Fruit fly (Drosophila melanogaster) whole organism, embryonic: Measurements from ENCODE around the gene Pex11c.

Experiments used
- ATbp ChIP-seq: fragments of 200-800 bp; sonication (Bioruptor generic); optimal IDR thresholded peaks from 2 replicates; lab custom pipeline; 2017; ENCODE audit warnings: missing biosample characterization, mild to moderate bottlenecking, missing genetic modification characterization, missing genetic modification reagents
- B-H1 ChIP-seq: fragments of 200-800 bp; sonication (Bioruptor generic); IDR thresholded peaks from 3 replicates; pipeline ENCODE4 v1.3.6; 2022; ENCODE audit warnings: missing biosample characterization, missing genetic modification characterization
- CG11085 ChIP-seq: fragments of 200-800 bp; sonication (Bioruptor generic); IDR thresholded peaks from 2 replicates; pipeline ENCODE4 v1.3.6; 2022; ENCODE audit warnings: missing biosample characterization, missing genetic modification characterization
- CG11723 ChIP-seq: fragments of 200-800 bp; sonication (Bioruptor generic); optimal IDR thresholded peaks from 2 replicates; lab custom pipeline; 2017; ENCODE audit warnings: missing biosample characterization, mild to moderate bottlenecking, missing genetic modification characterization
- CG1233 ChIP-seq: fragments of 200-800 bp; sonication (Bioruptor generic); optimal IDR thresholded peaks from 4 replicates; lab custom pipeline; 2018; ENCODE audit warnings: missing biosample characterization, mild to moderate bottlenecking, missing genetic modification characterization
- CG12391 ChIP-seq: fragments of 200-800 bp; sonication (Bioruptor generic); optimal IDR thresholded peaks from 3 replicates; lab custom pipeline; 2018; ENCODE audit warnings: missing biosample characterization, mild to moderate bottlenecking, missing genetic modification characterization, moderate library complexity
- CG14014 ChIP-seq: fragments of 200-800 bp; sonication (Bioruptor generic); IDR thresholded peaks from 2 replicates; pipeline ENCODE4 v1.3.6; 2022; ENCODE audit warnings: missing biosample characterization, missing genetic modification characterization
- CG15269 ChIP-seq: fragments of 200-800 bp; sonication (Bioruptor generic); optimal IDR thresholded peaks from 2 replicates; lab custom pipeline; 2018; ENCODE audit warnings: missing biosample characterization, mild to moderate bottlenecking, missing genetic modification characterization, moderate library complexity
- CG1602 ChIP-seq: fragments of 200-800 bp; sonication (Bioruptor generic); optimal IDR thresholded peaks from 3 replicates; lab custom pipeline; 2016; ENCODE audit warnings: missing biosample characterization, missing genetic modification characterization
- CG16779 ChIP-seq: fragments of 200-800 bp; sonication (Bioruptor generic); IDR thresholded peaks from 2 replicates; pipeline ENCODE4 v1.3.6; 2022; ENCODE audit warnings: missing biosample characterization, missing genetic modification characterization
- CG16863 ChIP-seq: fragments of 200-800 bp; sonication (Bioruptor generic); optimal IDR thresholded peaks from 3 replicates; lab custom pipeline; 2016; ENCODE audit warnings: missing biosample characterization, missing genetic modification characterization
- CG18476 ChIP-seq: fragments of 200-800 bp; sonication (Bioruptor generic); optimal IDR thresholded peaks from 2 replicates; lab custom pipeline; 2016; ENCODE audit warnings: missing biosample characterization, mild to moderate bottlenecking, missing genetic modification characterization
- CG2120 ChIP-seq: fragments of 200-800 bp; sonication (Bioruptor generic); optimal IDR thresholded peaks from 3 replicates; lab custom pipeline; 2016; ENCODE audit warnings: missing biosample characterization, missing genetic modification characterization
- CG2202 ChIP-seq: fragments of 200-800 bp; sonication (Bioruptor generic); optimal IDR thresholded peaks from 2 replicates; lab custom pipeline; 2018; ENCODE audit warnings: missing biosample characterization, mild to moderate bottlenecking, missing genetic modification characterization
- CG32767 ChIP-seq: fragments of 200-800 bp; sonication (Bioruptor generic); IDR thresholded peaks from 2 replicates; pipeline ENCODE4 v1.3.6; 2022; ENCODE audit warnings: missing biosample characterization, missing genetic modification characterization
- CG32772 ChIP-seq: fragments of 200-800 bp; sonication (Bioruptor generic); IDR thresholded peaks from 2 replicates; pipeline ENCODE4 v1.3.6; 2022; ENCODE audit warnings: missing biosample characterization, missing genetic modification characterization
- CG33213 ChIP-seq: fragments of 200-800 bp; sonication (Bioruptor generic); optimal IDR thresholded peaks from 3 replicates; lab custom pipeline; 2016; ENCODE audit warnings: missing biosample characterization, missing genetic modification characterization
- CG8359 ChIP-seq: fragments of 200-800 bp; sonication (Bioruptor generic); optimal IDR thresholded peaks from 2 replicates; lab custom pipeline; 2017; ENCODE audit warnings: missing biosample characterization, mild to moderate bottlenecking, missing genetic modification characterization, borderline replicate concordance
- CG9437 ChIP-seq: fragments of 200-800 bp; sonication (Bioruptor generic); optimal IDR thresholded peaks from 2 replicates; lab custom pipeline; 2018; ENCODE audit warnings: missing biosample characterization, mild to moderate bottlenecking, missing genetic modification characterization
- Chrac-16 ChIP-seq: fragments of 200-800 bp; sonication (Bioruptor generic); optimal IDR thresholded peaks from 3 replicates; lab custom pipeline; 2016; ENCODE audit warnings: missing biosample characterization, missing genetic modification characterization
- H2.0 ChIP-seq: fragments of 200-800 bp; sonication (Bioruptor generic); IDR thresholded peaks from 2 replicates; pipeline ENCODE4 v1.3.6; 2022; ENCODE audit warnings: missing biosample characterization, missing genetic modification characterization
- Hmx ChIP-seq: fragments of 200-800 bp; sonication (Bioruptor generic); optimal IDR thresholded peaks from 2 replicates; lab custom pipeline; 2016; ENCODE audit warnings: missing biosample characterization, missing genetic modification characterization
- NfI ChIP-seq: fragments of 200-800 bp; sonication (Bioruptor generic); optimal IDR thresholded peaks from 3 replicates; lab custom pipeline; 2018; ENCODE audit warnings: missing biosample characterization, mild to moderate bottlenecking, missing genetic modification characterization, moderate library complexity
- Opbp ChIP-seq: fragments of 200-800 bp; sonication (Bioruptor generic); IDR thresholded peaks from 3 replicates; pipeline ENCODE4 v1.3.6; 2022; ENCODE audit warnings: missing biosample characterization, missing genetic modification characterization; ENCODE audit not compliant: partially characterized antibody
- PHDP ChIP-seq: fragments of 200-800 bp; sonication (Bioruptor generic); optimal IDR thresholded peaks from 3 replicates; lab custom pipeline; 2018; ENCODE audit warnings: missing biosample characterization, mild to moderate bottlenecking, missing genetic modification characterization, moderate library complexity
- Sox102F ChIP-seq: fragments of 200-800 bp; sonication (Bioruptor generic); optimal IDR thresholded peaks from 2 replicates; lab custom pipeline; 2018; ENCODE audit warnings: missing biosample characterization, mild to moderate bottlenecking, missing genetic modification characterization, moderate library complexity
- TFAM ChIP-seq: fragments of 200-800 bp; sonication (Bioruptor generic); optimal IDR thresholded peaks from 2 replicates; lab custom pipeline; 2017; ENCODE audit warnings: missing biosample characterization, missing genetic modification characterization, inconsistent platforms
- Taf1 ChIP-seq: fragments of 200-800 bp; sonication (Bioruptor generic); IDR thresholded peaks from 2 replicates; pipeline ENCODE4 v1.3.6; 2022; ENCODE audit warnings: missing biosample characterization, missing genetic modification characterization
- Vsx1 ChIP-seq: fragments of 200-800 bp; sonication (Bioruptor generic); optimal IDR thresholded peaks from 2 replicates; lab custom pipeline; 2017; ENCODE audit warnings: missing biosample characterization, mild to moderate bottlenecking, missing genetic modification characterization, missing genetic modification reagents
- ab ChIP-seq: fragments of 200-800 bp; sonication (Bioruptor generic); optimal IDR thresholded peaks from 2 replicates; lab custom pipeline; 2016; ENCODE audit warnings: missing biosample characterization, missing genetic modification characterization
- ap ChIP-seq: fragments of 200-800 bp; sonication (Bioruptor generic); IDR thresholded peaks from 2 replicates; pipeline ENCODE4 v1.3.6; 2022; ENCODE audit warnings: missing biosample characterization, missing genetic modification characterization
- bsh ChIP-seq, 2 experiments: fragments of 200-800 bp; sonication (Bioruptor generic); optimal IDR thresholded peaks; 2 replicates each; lab custom pipeline; 2017 to 2018; ENCODE audit warnings: mild to moderate bottlenecking in 2 of 2, missing biosample characterization in 2 of 2, missing genetic modification characterization in 2 of 2, moderate library complexity in 1 of 2
- dimm ChIP-seq: fragments of 200-800 bp; sonication (Bioruptor generic); IDR thresholded peaks from 2 replicates; pipeline ENCODE4 v1.3.6; 2022; ENCODE audit warnings: missing biosample characterization, missing genetic modification characterization
- exex ChIP-seq: fragments of 200-800 bp; sonication (Bioruptor generic); optimal IDR thresholded peaks from 4 replicates; lab custom pipeline; 2018; ENCODE audit warnings: missing biosample characterization, mild to moderate bottlenecking, missing genetic modification characterization, moderate library complexity
- grn ChIP-seq: fragments of 200-800 bp; sonication (Bioruptor generic); optimal IDR thresholded peaks from 3 replicates; lab custom pipeline; 2017; ENCODE audit warnings: missing biosample characterization, missing genetic modification characterization
- lilli ChIP-seq: fragments of 200-800 bp; sonication (Bioruptor generic); optimal IDR thresholded peaks from 3 replicates; lab custom pipeline; 2016; ENCODE audit warnings: missing biosample characterization, missing genetic modification characterization
- lola ChIP-seq, 3 experiments: fragments of >200 bp in 2 of 3; fragments of 200-800 bp in 1 of 3; sonication (Bioruptor generic) in 1 of 3; optimal IDR thresholded peaks; 2 replicates each; lab custom pipeline; 2017 to 2019; ENCODE audit warnings: missing biosample characterization in 3 of 3, missing genetic modification characterization in 3 of 3, mild to moderate bottlenecking in 1 of 3, moderate library complexity in 1 of 3
- lov ChIP-seq, 2 experiments: fragments of 200-800 bp in 1 of 2; fragments of >200 bp in 1 of 2; sonication (Bioruptor generic) in 1 of 2; IDR thresholded peaks in 1 of 2; optimal IDR thresholded peaks in 1 of 2; 2 replicates in 1 of 2; 3 replicates in 1 of 2; pipeline versions ENCODE4 v1.3.6 to Lab custom; 2017 to 2022; ENCODE audit warnings: missing biosample characterization in 1 of 2, missing genetic modification characterization in 1 of 2
- nom ChIP-seq: fragments of 200-800 bp; sonication (Bioruptor generic); optimal IDR thresholded peaks from 2 replicates; lab custom pipeline; 2017; ENCODE audit warnings: missing biosample characterization, missing genetic modification characterization, mild to moderate bottlenecking, moderate library complexity, missing genetic modification reagents
- pnt ChIP-seq: fragments of 200-800 bp; sonication (Bioruptor generic); optimal IDR thresholded peaks from 3 replicates; lab custom pipeline; 2016; ENCODE audit warnings: missing biosample characterization, missing genetic modification characterization
- run ChIP-seq: fragments of 200-800 bp; sonication (Bioruptor generic); optimal IDR thresholded peaks from 3 replicates; lab custom pipeline; 2018; ENCODE audit warnings: missing biosample characterization, mild to moderate bottlenecking, missing genetic modification characterization
- seq ChIP-seq: fragments of 200-800 bp; sonication (Bioruptor generic); IDR thresholded peaks from 2 replicates; pipeline ENCODE4 v1.3.6; 2022; ENCODE audit warnings: missing biosample characterization, missing genetic modification characterization
- sna ChIP-seq: fragments of 200-800 bp; sonication (Bioruptor generic); IDR thresholded peaks from 2 replicates; pipeline ENCODE4 v1.3.6; 2022; ENCODE audit warnings: missing biosample characterization, missing genetic modification characterization; ENCODE audit not compliant: partially characterized antibody
- stc ChIP-seq: fragments of 200-800 bp; sonication (Bioruptor generic); IDR thresholded peaks from 2 replicates; pipeline ENCODE4 v1.3.6; 2022; ENCODE audit warnings: missing biosample characterization, missing genetic modification characterization
- trh ChIP-seq: fragments of 200-800 bp; sonication (Bioruptor generic); optimal IDR thresholded peaks from 2 replicates; lab custom pipeline; 2016; ENCODE audit warnings: missing biosample characterization, missing genetic modification characterization
- unpg ChIP-seq: fragments of 200-800 bp; sonication (Bioruptor generic); optimal IDR thresholded peaks from 3 replicates; lab custom pipeline; 2018; ENCODE audit warnings: missing biosample characterization, mild to moderate bottlenecking, missing genetic modification characterization, moderate library complexity
- wek ChIP-seq: fragments of 200-800 bp; sonication (Bioruptor generic); optimal IDR thresholded peaks from 3 replicates; lab custom pipeline; 2018; ENCODE audit warnings: missing biosample characterization, mild to moderate bottlenecking, missing genetic modification characterization, moderate library complexity
- zfh1 ChIP-seq: fragments of 200-800 bp; sonication (Bioruptor generic); IDR thresholded peaks from 3 replicates; pipeline ENCODE4 v1.3.6; 2022; ENCODE audit warnings: missing biosample characterization, missing genetic modification characterization

The Pex11c gene

DNA sequence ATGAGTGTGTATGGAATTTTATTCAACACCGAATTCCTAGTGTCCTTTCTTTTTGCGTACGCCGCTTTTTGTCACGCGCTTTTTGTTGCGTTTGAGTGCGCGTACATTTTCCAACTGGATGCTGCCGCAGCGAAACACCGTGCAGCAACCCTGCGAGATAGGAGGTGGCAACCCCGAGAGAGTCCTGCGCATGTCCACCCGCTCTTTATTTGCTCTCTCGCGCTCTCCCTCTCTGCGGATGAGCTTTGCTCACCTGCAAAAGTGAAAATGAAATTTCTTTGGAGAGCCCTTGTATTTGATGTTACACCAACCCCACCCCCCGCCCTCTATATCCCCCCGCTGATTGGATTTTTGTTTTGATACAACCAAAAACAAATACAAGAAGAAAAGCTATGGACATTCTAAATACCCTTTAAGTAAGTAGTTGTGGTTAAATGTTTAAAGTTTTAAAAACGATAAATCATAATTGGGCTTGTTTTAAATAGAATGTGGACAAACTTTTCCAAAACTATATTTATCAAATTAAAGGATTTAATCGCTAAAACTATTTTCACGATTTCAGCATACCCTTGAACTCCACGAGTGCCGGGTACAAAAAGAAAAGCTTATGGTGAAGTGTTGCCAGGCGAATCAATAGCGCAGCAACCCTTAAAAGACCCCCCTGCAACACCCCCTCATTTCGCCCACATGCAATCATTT is 18.1 kb upstream of the Pex11c start (continued):
- TF ChIP-seq unpg (GFP tag; lab: Kevin White, UChicago) (peak; percentile 71), sna (GFP tag; lab: Robert Waterston, UW) (no peak), CG32767 (GFP tag; lab: Robert Waterston, UW) (peak; percentile 56), CG1233 (peak; percentile 67), H2.0 (GFP tag; lab: Robert Waterston, UW) (peak; percentile 43; the same call in 1 of the 2 replicates), stc (GFP tag; lab: Robert Waterston, UW) (peak; percentile 77), CG33213 (peak; percentile 35), run (tag; lab: Kevin White, UChicago) (peak; percentile 48), CG2120 (peak; percentile 79), TFAM (GFP tag; lab: Kevin White, UChicago) (no peak), exex (tag; lab: Kevin White, UChicago) (peak; percentile 39), CG2202 (tag; lab: Kevin White, UChicago) (no peak), wek (no peak), Sox102F (peak; percentile 71), dimm (GFP tag; lab: Robert Waterston, UW) (no peak), CG11723 (no peak), seq (GFP tag; lab: Robert Waterston, UW) (peak; percentile 70; the same call in 1 of the 2 replicates), CG9437 (GFP tag; lab: Kevin White, UChicago) (peak; percentile 36), Vsx1 (no peak), B-H1 (GFP tag; lab: Robert Waterston, UW) (peak; percentile 40; the same call in 1 of the 3 replicates), bsh (GFP tag; optimal IDR thresholded peaks at IDR 0.05; lab: Kevin White, UChicago) (peak in 1 of 2 experiments; percentile 65), ap (0 out of 2 replicates have a peak, but pooled peaks have one; percentile 22), trh (GFP tag; lab: Kevin White, UChicago) (peak; percentile 8), lola (GFP tag; optimal IDR thresholded peaks at IDR 0.05; lab: Kevin White, UChicago) (no peak), Opbp (GFP tag; lab: Robert Waterston, UW) (no peak), CG32772 (GFP tag; lab: Robert Waterston, UW) (peak; percentile 69), PHDP (tag; lab: Kevin White, UChicago) (peak; percentile 67), CG16779 (GFP tag; lab: Robert Waterston, UW) (peak; percentile 37; the same call in 1 of the 2 replicates), ATbp (GFP tag; lab: Kevin White, UChicago) (peak; percentile 70), CG11085 (GFP tag; lab: Robert Waterston, UW) (0 out of 2 replicates have a peak, but pooled peaks have one; percentile 10), lov (optimal IDR thresholded peaks at IDR 0.05; lab: Kevin White, UChicago) (no peak), lov (GFP tag; IDR thresholded peaks at IDR 0.05; lab: Robert Waterston, UW) (no peak), CG18476 (GFP tag; lab: Kevin White, UChicago) (peak; percentile 2), zfh1 (peak; percentile 76), CG15269 (tag; lab: Kevin White, UChicago) (peak; percentile 62), Taf1 (GFP tag; lab: Robert Waterston, UW) (peak; percentile 37; the same call in 1 of the 2 replicates), lilli (GFP tag; lab: Kevin White, UChicago) (peak; percentile 65), pnt (GFP tag; lab: Kevin White, UChicago) (peak; percentile 35), NfI (GFP tag; lab: Kevin White, UChicago) (peak; percentile 22), ab (GFP tag; lab: Kevin White, UChicago) (no peak), Chrac-16 (GFP tag; lab: Kevin White, UChicago) (peak; percentile 3), CG14014 (peak; percentile 60; the same call in 1 of the 2 replicates), Hmx (peak; percentile 10), CG16863 (GFP tag; lab: Kevin White, UChicago) (peak; percentile 34), CG12391 (tag; lab: Kevin White, UChicago) (no peak), CG1602 (GFP tag; lab: Kevin White, UChicago) (peak; percentile 20), CG8359 (GFP tag; lab: Kevin White, UChicago) (peak; percentile 2), grn (no peak), nom (GFP tag; lab: Kevin White, UChicago) (no peak)
